Fruit fly (Drosophila melanogaster) whole organism, embryonic: ENCODE data around the gene Nepl3.

Experiments
- Asciz ChIP-seq: fragments of 200-800 bp; sonication (Bioruptor generic); optimal IDR thresholded peaks from 2 replicates; lab custom pipeline; 2017; ENCODE audit warnings: missing biosample characterization, mild to moderate bottlenecking, missing genetic modification characterization, missing genetic modification reagents
- CG10209 ChIP-seq: fragments of 200-800 bp; sonication (Bioruptor generic); optimal IDR thresholded peaks from 3 replicates; lab custom pipeline; 2017; ENCODE audit warnings: missing biosample characterization, mild to moderate bottlenecking, missing genetic modification characterization, missing genetic modification reagents
- CG10462 ChIP-seq: fragments of 200-800 bp; sonication (Bioruptor generic); optimal IDR thresholded peaks from 2 replicates; lab custom pipeline; 2016; ENCODE audit warnings: missing biosample characterization, missing genetic modification characterization
- CG1233 ChIP-seq: fragments of 200-800 bp; sonication (Bioruptor generic); optimal IDR thresholded peaks from 4 replicates; lab custom pipeline; 2018; ENCODE audit warnings: missing biosample characterization, mild to moderate bottlenecking, missing genetic modification characterization
- CG15479 ChIP-seq: fragments of 200-800 bp; sonication (Bioruptor generic); optimal IDR thresholded peaks from 3 replicates; lab custom pipeline; 2019; ENCODE audit warnings: missing biosample characterization, mild to moderate bottlenecking, missing genetic modification characterization, moderate library complexity
- CG1647 ChIP-seq: fragments of 200-800 bp; sonication (Bioruptor generic); optimal IDR thresholded peaks from 3 replicates; lab custom pipeline; 2016; ENCODE audit warnings: missing biosample characterization, missing genetic modification characterization
- CG16863 ChIP-seq: fragments of 200-800 bp; sonication (Bioruptor generic); optimal IDR thresholded peaks from 3 replicates; lab custom pipeline; 2016; ENCODE audit warnings: missing biosample characterization, missing genetic modification characterization
- CG18262 ChIP-seq: fragments of 200-800 bp; optimal IDR thresholded peaks from 3 replicates; lab custom pipeline; 2019; ENCODE audit warnings: missing biosample characterization, mild to moderate bottlenecking, missing genetic modification characterization, moderate library complexity
- CG18599 ChIP-seq: fragments of 200-800 bp; sonication (Bioruptor generic); optimal IDR thresholded peaks from 3 replicates; lab custom pipeline; 2017; ENCODE audit warnings: missing biosample characterization, missing genetic modification characterization, mild to moderate bottlenecking, moderate library complexity, missing genetic modification reagents
- CG2712 ChIP-seq: fragments of 200-800 bp; optimal IDR thresholded peaks from 3 replicates; lab custom pipeline; 2019; ENCODE audit warnings: missing biosample characterization, mild to moderate bottlenecking, missing genetic modification characterization, moderate library complexity
- CG33213 ChIP-seq: fragments of 200-800 bp; sonication (Bioruptor generic); optimal IDR thresholded peaks from 3 replicates; lab custom pipeline; 2016; ENCODE audit warnings: missing biosample characterization, missing genetic modification characterization
- CG3407 ChIP-seq: fragments of 200-800 bp; sonication (Bioruptor generic); optimal IDR thresholded peaks from 2 replicates; lab custom pipeline; 2018; ENCODE audit warnings: missing biosample characterization, mild to moderate bottlenecking, missing genetic modification characterization
- CG34422 ChIP-seq: fragments of 200-800 bp; sonication (Bioruptor generic); IDR thresholded peaks from 3 replicates; pipeline ENCODE4 v1.3.6; 2022; ENCODE audit warnings: missing biosample characterization, missing genetic modification characterization
- CG3726 ChIP-seq: fragments of 200-800 bp; sonication (Bioruptor generic); IDR thresholded peaks from 3 replicates; pipeline ENCODE4, ENCODE4 v1.3.6; 2022; ENCODE audit warnings: missing biosample characterization, missing genetic modification characterization
- CG3838 ChIP-seq: fragments of 200-800 bp; sonication (Bioruptor generic); optimal IDR thresholded peaks from 3 replicates; lab custom pipeline; 2016; ENCODE audit warnings: missing biosample characterization, missing genetic modification characterization
- CG42726 ChIP-seq: fragments of 200-800 bp; sonication (Bioruptor generic); IDR thresholded peaks from 2 replicates; pipeline ENCODE4 v1.3.6; 2022; ENCODE audit warnings: missing biosample characterization, missing genetic modification characterization; ENCODE audit not compliant: partially characterized antibody
- CG4730 ChIP-seq: fragments of 200-800 bp; sonication (Bioruptor generic); IDR thresholded peaks from 2 replicates; pipeline ENCODE4 v1.3.6; 2022; ENCODE audit warnings: missing biosample characterization, missing genetic modification characterization
- CG6175 ChIP-seq: fragments of 200-800 bp; sonication (Bioruptor generic); IDR thresholded peaks from 3 replicates; pipeline ENCODE4 v1.3.6; 2022; ENCODE audit warnings: missing biosample characterization, missing genetic modification characterization
- CG6254 ChIP-seq: fragments of 200-800 bp; sonication (Bioruptor generic); optimal IDR thresholded peaks from 3 replicates; lab custom pipeline; 2017; ENCODE audit warnings: mild to moderate bottlenecking, missing biosample characterization, missing genetic modification reagents, missing genetic modification characterization
- CG9727 ChIP-seq: fragments of 200-800 bp; sonication (Bioruptor generic); optimal IDR thresholded peaks from 3 replicates; lab custom pipeline; 2017; ENCODE audit warnings: missing biosample characterization, mild to moderate bottlenecking, missing genetic modification characterization
- CG9797 ChIP-seq: fragments of 200-800 bp; sonication (Bioruptor generic); optimal IDR thresholded peaks from 3 replicates; lab custom pipeline; 2018; ENCODE audit warnings: missing biosample characterization, mild to moderate bottlenecking, missing genetic modification characterization
- CoRest ChIP-seq: fragments of 200-800 bp; sonication (Bioruptor generic); optimal IDR thresholded peaks from 3 replicates; lab custom pipeline; 2018; ENCODE audit warnings: missing biosample characterization, mild to moderate bottlenecking, missing genetic modification characterization, moderate library complexity
- Dbx ChIP-seq: fragments of 200-800 bp; sonication (Bioruptor generic); IDR thresholded peaks from 3 replicates; pipeline ENCODE4 v1.3.6; 2022; ENCODE audit warnings: missing biosample characterization, missing genetic modification characterization
- Dip2 ChIP-seq: fragments of 200-800 bp; sonication (Bioruptor generic); IDR thresholded peaks from 2 replicates; pipeline ENCODE4 v1.3.6; 2022; ENCODE audit warnings: missing biosample characterization, missing genetic modification characterization
- Dref ChIP-seq: fragments of 200-800 bp; sonication (Bioruptor generic); IDR thresholded peaks from 2 replicates; pipeline ENCODE4 v1.3.6; 2022; ENCODE audit warnings: missing biosample characterization, missing genetic modification characterization
- Ets65A ChIP-seq: fragments of 200-800 bp; sonication (Bioruptor generic); peaks from one replicate; lab custom pipeline; 2016; ENCODE audit warnings: missing biosample characterization, missing genetic modification characterization
- HLH54F ChIP-seq: fragments of 200-800 bp; sonication (Bioruptor generic); optimal IDR thresholded peaks from 3 replicates; lab custom pipeline; 2016; ENCODE audit warnings: missing biosample characterization, missing genetic modification characterization
- Hmr ChIP-seq: fragments of 200-800 bp; sonication (Bioruptor generic); optimal IDR thresholded peaks from 3 replicates; lab custom pipeline; 2017; ENCODE audit warnings: mild to moderate bottlenecking, missing biosample characterization, missing genetic modification reagents, missing genetic modification characterization
- Oli ChIP-seq: fragments of 200-800 bp; sonication (Bioruptor generic); optimal IDR thresholded peaks from 2 replicates; lab custom pipeline; 2018; ENCODE audit warnings: missing biosample characterization, mild to moderate bottlenecking, missing genetic modification characterization, moderate library complexity
- PHDP ChIP-seq: fragments of 200-800 bp; sonication (Bioruptor generic); optimal IDR thresholded peaks from 3 replicates; lab custom pipeline; 2018; ENCODE audit warnings: missing biosample characterization, mild to moderate bottlenecking, missing genetic modification characterization, moderate library complexity
- Ptx1 ChIP-seq: fragments of 200-800 bp; sonication (Bioruptor generic); IDR thresholded peaks from 2 replicates; pipeline ENCODE4 v1.3.6; 2022; ENCODE audit warnings: missing biosample characterization, missing genetic modification characterization
- Rx ChIP-seq: fragments of 200-800 bp; sonication (Bioruptor generic); IDR thresholded peaks from 2 replicates; pipeline ENCODE4 v1.3.6; 2022; ENCODE audit warnings: missing biosample characterization, missing genetic modification characterization
- Side ChIP-seq: fragments of 200-800 bp; sonication (Bioruptor generic); optimal IDR thresholded peaks from 2 replicates; lab custom pipeline; 2016; ENCODE audit warnings: missing biosample characterization, missing genetic modification characterization
- Sry-δ ChIP-seq: fragments of 200-800 bp; sonication (Bioruptor generic); optimal IDR thresholded peaks from 2 replicates; lab custom pipeline; 2016; ENCODE audit warnings: missing biosample characterization, missing genetic modification characterization
- YL-1 ChIP-seq: fragments of 200-800 bp; sonication (Bioruptor generic); optimal IDR thresholded peaks from 3 replicates; lab custom pipeline; 2017; ENCODE audit warnings: missing biosample characterization, mild to moderate bottlenecking, missing genetic modification characterization
- bab2 ChIP-seq: fragments of 200-800 bp; sonication (Bioruptor generic); optimal IDR thresholded peaks from 2 replicates; lab custom pipeline; 2016; ENCODE audit warnings: missing biosample characterization, missing genetic modification characterization
- crol ChIP-seq: fragments of 200-800 bp; sonication (Bioruptor generic); IDR thresholded peaks from 2 replicates; pipeline ENCODE4 v1.3.6; 2022; ENCODE audit warnings: missing biosample characterization, missing genetic modification characterization
- crp ChIP-seq, 2 experiments: fragments of 200-800 bp; sonication (Bioruptor generic); optimal IDR thresholded peaks; 2 replicates in 1 of 2; 3 replicates in 1 of 2; lab custom pipeline; 2017; ENCODE audit warnings: missing biosample characterization in 2 of 2, missing genetic modification characterization in 2 of 2, mild to moderate bottlenecking in 1 of 2, moderate library complexity in 1 of 2
- en ChIP-seq: fragments of 200-800 bp; sonication (Bioruptor generic); optimal IDR thresholded peaks from 2 replicates; lab custom pipeline; 2016; ENCODE audit warnings: missing biosample characterization, missing genetic modification characterization
- gcm ChIP-seq: fragments of 200-800 bp; sonication (Bioruptor generic); optimal IDR thresholded peaks from 2 replicates; lab custom pipeline; 2019; ENCODE audit warnings: missing biosample characterization, mild to moderate bottlenecking, missing genetic modification characterization, moderate library complexity
- gcm2 ChIP-seq: fragments of 200-800 bp; sonication (Bioruptor generic); optimal IDR thresholded peaks from 2 replicates; lab custom pipeline; 2016; ENCODE audit warnings: missing biosample characterization, missing genetic modification characterization
- hb ChIP-seq: fragments of 200-800 bp; sonication (Bioruptor generic); IDR thresholded peaks from 3 replicates; pipeline ENCODE4 v1.3.6; 2022; ENCODE audit warnings: missing biosample characterization, missing genetic modification characterization; ENCODE audit not compliant: partially characterized antibody
- knrl ChIP-seq: fragments of 200-800 bp; sonication (Bioruptor generic); IDR thresholded peaks from 3 replicates; pipeline ENCODE4 v1.3.6; 2022; ENCODE audit warnings: missing biosample characterization, missing genetic modification characterization; ENCODE audit not compliant: partially characterized antibody
- lbe ChIP-seq: fragments of 200-800 bp; sonication (Bioruptor generic); optimal IDR thresholded peaks from 2 replicates; lab custom pipeline; 2016; ENCODE audit warnings: missing biosample characterization, mild to moderate bottlenecking, missing genetic modification characterization
- mam ChIP-seq: fragments of 200-800 bp; sonication (Bioruptor generic); optimal IDR thresholded peaks from 3 replicates; lab custom pipeline; 2016; ENCODE audit warnings: missing biosample characterization, missing genetic modification characterization
- pros ChIP-seq: fragments of 200-800 bp; sonication (Bioruptor generic); optimal IDR thresholded peaks from 3 replicates; lab custom pipeline; 2019; ENCODE audit warnings: missing biosample characterization, mild to moderate bottlenecking, missing genetic modification characterization, moderate library complexity
- ranshi ChIP-seq: fragments of 200-800 bp; sonication (Bioruptor generic); IDR thresholded peaks from 2 replicates; pipeline ENCODE4 v1.3.6; 2022; ENCODE audit warnings: missing biosample characterization, missing genetic modification characterization
- tio ChIP-seq: fragments of 200-800 bp; sonication (Bioruptor generic); optimal IDR thresholded peaks from 2 replicates; lab custom pipeline; 2017; ENCODE audit warnings: missing biosample characterization, missing genetic modification characterization, inconsistent platforms
- twi ChIP-seq: fragments of 200-800 bp; optimal IDR thresholded peaks from 2 replicates; lab custom pipeline; 2019; ENCODE audit warnings: missing biosample characterization, mild to moderate bottlenecking, missing genetic modification characterization, moderate library complexity
- tx ChIP-seq: fragments of 200-800 bp; sonication (Bioruptor generic); optimal IDR thresholded peaks from 2 replicates; lab custom pipeline; 2016; ENCODE audit warnings: missing biosample characterization, missing genetic modification characterization
- vnd ChIP-seq: fragments of 200-800 bp; sonication (Bioruptor generic); IDR thresholded peaks from 3 replicates; pipeline ENCODE4 v1.3.6; 2022; ENCODE audit warnings: missing biosample characterization, missing genetic modification characterization; ENCODE audit not compliant: partially characterized antibody
- wdn ChIP-seq: fragments of 200-800 bp; sonication (Bioruptor generic); IDR thresholded peaks from 2 replicates; pipeline ENCODE4 v1.3.6; 2022; ENCODE audit warnings: missing biosample characterization, missing genetic modification characterization

Nepl3 gene

dm6 chr2L:5085561-5085960 is 27.5 kb upstream of the Nepl3 start:
- TF ChIP-seq Sry-δ (GFP tag; lab: Kevin White, UChicago) (no peak), CG18262 (tag; lab: Kevin White, UChicago) (no peak), hb (GFP tag; lab: Robert Waterston, UW) (no peak), bab2 (GFP tag; lab: Kevin White, UChicago) (no peak), crol (GFP tag; lab: Robert Waterston, UW) (no peak), tio (GFP tag; lab: Kevin White, UChicago) (no peak), CG10462 (GFP tag; lab: Kevin White, UChicago) (no peak), CoRest (tag; lab: Kevin White, UChicago) (no peak), CG1647 (GFP tag; lab: Kevin White, UChicago) (no peak), Side (GFP tag; lab: Kevin White, UChicago) (no peak), CG2712 (tag; lab: Kevin White, UChicago) (peak; percentile 8), HLH54F (GFP tag; lab: Kevin White, UChicago) (no peak), CG3407 (GFP tag; lab: Kevin White, UChicago) (no peak), crp (GFP tag; optimal IDR thresholded peaks at IDR 0.05; lab: Kevin White, UChicago) (no peak), pros (GFP tag; lab: Kevin White, UChicago) (no peak), mam (GFP tag; lab: Kevin White, UChicago) (no peak), Dip2 (no peak), twi (tag; lab: Kevin White, UChicago) (no peak), CG9797 (GFP tag; lab: Kevin White, UChicago) (no peak), vnd (no peak), Oli (tag; lab: Kevin White, UChicago) (peak; percentile 1), en (GFP tag; lab: Kevin White, UChicago) (no peak), Dbx (GFP tag; lab: Robert Waterston, UW) (no peak), CG9727 (no peak), CG3838 (no peak), YL-1 (GFP tag; lab: Kevin White, UChicago) (no peak), CG15479 (GFP tag; lab: Kevin White, UChicago) (no peak), Rx (GFP tag; lab: Robert Waterston, UW) (no peak), CG18599 (GFP tag; lab: Kevin White, UChicago) (peak; percentile 40), Hmr (peak; percentile 37), gcm (no peak), CG4730 (GFP tag; lab: Robert Waterston, UW) (no peak), tx (GFP tag; lab: Kevin White, UChicago) (no peak), Dref (GFP tag; lab: Robert Waterston, UW) (no peak), knrl (GFP tag; lab: Robert Waterston, UW) (no peak), CG3726 (GFP tag; lab: Robert Waterston, UW) (no peak), ranshi (GFP tag; lab: Robert Waterston, UW) (no peak), Asciz (GFP tag; lab: Kevin White, UChicago) (no peak), lbe (GFP tag; lab: Kevin White, UChicago) (no peak), Ets65A (no peak), gcm2 (GFP tag; lab: Kevin White, UChicago) (no peak), CG10209 (GFP tag; lab: Kevin White, UChicago) (no peak), CG1233 (GFP tag; lab: Kevin White, UChicago) (no peak), PHDP (no peak), wdn (GFP tag; lab: Robert Waterston, UW) (no peak), CG34422 (no peak), Ptx1 (GFP tag; lab: Robert Waterston, UW) (0 out of 2 replicates have a peak, but pooled peaks have one; percentile 11), CG6254 (GFP tag; lab: Kevin White, UChicago) (no peak), CG42726 (GFP tag; lab: Robert Waterston, UW) (no peak), CG6175 (GFP tag; lab: Robert Waterston, UW) (no peak), CG16863 (GFP tag; lab: Kevin White, UChicago) (no peak), CG33213 (no peak)
